Worm (Caenorhabditis elegans): ENCODE data around the gene ZK418.10.

The ZK418.10 gene

ce11 chrIII:7095156-7095555, 4.7 kb upstream of the ZK418.10 start, which contains the start of gene nhr-9 (continued):
- TF ChIP-seq nhr-90 (tag; optimal IDR thresholded peaks at IDR 0.05; ENCODE audit: poor library complexity) (no peak), pqm-1 (tag; optimal IDR thresholded peaks at IDR 0.05) (no peak), fkh-8 (tag; optimal IDR thresholded peaks at IDR 0.05) (peak; percentile 82), snu-23 (GFP tag; optimal IDR thresholded peaks at IDR 0.05) (no peak), mab-9 (GFP tag; IDR thresholded peaks at IDR 0.05) (no peak), dsc-1 (tag; optimal IDR thresholded peaks at IDR 0.05) (peak; percentile 89), mef-2 (tag; optimal IDR thresholded peaks at IDR 0.05) (no peak), mep-1 (tag; optimal IDR thresholded peaks at IDR 0.05) (no peak), efl-3 (GFP tag; optimal IDR thresholded peaks at IDR 0.05) (no peak), nhr-237 (tag; optimal IDR thresholded peaks at IDR 0.05) (no peak), tlp-1 (tag; optimal IDR thresholded peaks at IDR 0.05) (no peak), fos-1 (tag; optimal IDR thresholded peaks at IDR 0.05) (no peak), zip-4 (GFP tag; optimal IDR thresholded peaks at IDR 0.05) (no peak), lin-39 (tag; optimal IDR thresholded peaks at IDR 0.05) (no peak)

DNA sequence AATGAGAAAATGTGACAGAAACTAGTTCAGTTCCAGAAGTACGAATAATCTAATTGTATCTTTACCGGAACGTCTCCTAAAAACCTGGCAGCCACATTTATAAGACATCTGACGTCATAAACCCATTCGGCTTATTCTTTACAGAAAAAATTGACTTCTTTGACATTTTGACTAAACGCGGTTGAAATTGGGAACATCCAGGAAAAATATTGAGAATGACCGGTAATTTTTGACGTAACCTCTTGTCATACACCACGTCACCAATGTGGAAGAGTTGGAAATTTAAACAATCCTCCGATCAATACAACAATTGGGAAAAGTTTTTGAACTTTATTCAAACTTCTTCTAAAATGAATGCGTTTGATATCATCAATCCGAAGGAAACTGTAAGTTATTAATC, 550 bp upstream of the ZK418.10 start, which contains the start of gene ZK418.2:
TSS of gene ZK418.2 (plus strand) at position 301 of the 400 bp plus-strand sequence.
- TF ChIP-seq snpc-4 (tag; optimal IDR thresholded peaks at IDR 0.05) = no peak

- no peak for TF ChIP-seq ama-1 (optimal IDR thresholded peaks at IDR 0.05)
- TF ChIP-seq elt-2 (tag; optimal IDR thresholded peaks at IDR 0.05) = no peak
- TF ChIP-seq ceh-82 (tag; optimal IDR thresholded peaks at IDR 0.05) = peak; percentile 12 to 45 (median 20)
- TF ChIP-seq sox-4 (tag; optimal IDR thresholded peaks at IDR 0.05) = peak; percentile 67
- peak; percentile 20 for TF ChIP-seq nhr-77 (tag; optimal IDR thresholded peaks at IDR 0.05)
- TF ChIP-seq lin-15B (tag; optimal IDR thresholded peaks at IDR 0.05) = peak; percentile 66
- TF ChIP-seq fkh-8 (tag; optimal IDR thresholded peaks at IDR 0.05) = peak; percentile 65
- TF ChIP-seq nhr-20 (tag; optimal IDR thresholded peaks at IDR 0.05) = peak; percentile 74
- no peak for TF ChIP-seq ztf-4 (tag; optimal IDR thresholded peaks at IDR 0.05)
- peak; percentile 62 for TF ChIP-seq nhr-19 (GFP tag; conservative IDR thresholded peaks at IDR 0.05)
- TF ChIP-seq sptf-1 (tag; optimal IDR thresholded peaks at IDR 0.05) = no peak
- TF ChIP-seq elt-3 (tag; optimal IDR thresholded peaks at IDR 0.05) = peak in 1 of 6 experiments; percentile 38
- TF ChIP-seq ceh-90 (tag; optimal IDR thresholded peaks at IDR 0.05) = peak; percentile 52
- TF ChIP-seq sup-37 (GFP tag; optimal IDR thresholded peaks at IDR 0.05) = no peak
- peak; percentile 83 for TF ChIP-seq lin-14 (GFP tag; optimal IDR thresholded peaks at IDR 0.05)
- peak; percentile 71 for TF ChIP-seq snu-23 (GFP tag; optimal IDR thresholded peaks at IDR 0.05)
- TF ChIP-seq lin-13 (GFP tag; optimal IDR thresholded peaks at IDR 0.05) = peak; percentile 32
- no peak for TF ChIP-seq ets-5 (GFP tag; IDR thresholded peaks at IDR 0.05)
- no peak for TF ChIP-seq nhr-84 (tag; optimal IDR thresholded peaks at IDR 0.05)
- peak; percentile 34 for TF ChIP-seq blmp-1 (tag; optimal IDR thresholded peaks at IDR 0.05)
- TF ChIP-seq C04F5.9 (tag; optimal IDR thresholded peaks at IDR 0.05) = peak; percentile 45
- peak; percentile 51 for TF ChIP-seq mep-1 (tag; optimal IDR thresholded peaks at IDR 0.05)
- no peak for TF ChIP-seq alr-1 (tag; optimal IDR thresholded peaks at IDR 0.05; ENCODE audit: borderline replicate concordance)
- TF ChIP-seq tbx-2 (tag; optimal IDR thresholded peaks at IDR 0.05) = peak; percentile 67
- no peak for TF ChIP-seq tlp-1 (tag; optimal IDR thresholded peaks at IDR 0.05)
- TF ChIP-seq lin-39 (tag; optimal IDR thresholded peaks at IDR 0.05) = no peak
- no peak for TF ChIP-seq aha-1 (tag; optimal IDR thresholded peaks at IDR 0.05)
- TF ChIP-seq lsy-2 (tag; optimal IDR thresholded peaks at IDR 0.05) = peak; percentile 76 to 77
- TF ChIP-seq efl-3 (GFP tag; optimal IDR thresholded peaks at IDR 0.05) = no peak
- peak; percentile 73 for TF ChIP-seq egl-13 (tag; optimal IDR thresholded peaks at IDR 0.05)
- no peak for TF ChIP-seq mdl-1 (tag; optimal IDR thresholded peaks at IDR 0.05)
- TF ChIP-seq isw-1 (GFP tag; IDR thresholded peaks at IDR 0.05) = peak; percentile 46
- TF ChIP-seq nhr-12 (tag; optimal IDR thresholded peaks at IDR 0.05) = no peak
- TF ChIP-seq hpl-2 (GFP tag; optimal IDR thresholded peaks at IDR 0.05) = no peak
- peak; percentile 24 for TF ChIP-seq snpc-4 (tag; optimal IDR thresholded peaks at IDR 0.05)
- TF ChIP-seq grh-1 (GFP tag; IDR thresholded peaks at IDR 0.05) = no peak
- no peak for TF ChIP-seq hlh-4 (tag; optimal IDR thresholded peaks at IDR 0.05)
- TF ChIP-seq Y116A8C.19 (tag; optimal IDR thresholded peaks at IDR 0.05; ENCODE audit: borderline replicate concordance) = no peak
- TF ChIP-seq egl-27 (tag; optimal IDR thresholded peaks at IDR 0.05) = no peak
- no peak; the same call in 1 of the 2 replicates for TF ChIP-seq unc-98 (GFP tag; IDR thresholded peaks at IDR 0.05)
Measured at ce11 chrIII:7087691-7088323, 2.7 kb downstream of the ZK418.10 start, which contains the start of gene fubl-2. Gene fubl-2, minus strand, starts transcription at chrIII:7087741.
